Worm (Caenorhabditis elegans) whole organism, L1 larva: ENCODE measurements around the gene lgc-9.
A peak's percentile ranks its signal among the peaks of the same experiment; 100 is the strongest.

Source experiments
- C04F5.9 ChIP-seq: sonication (generic microtip); optimal IDR thresholded peaks from 2 replicates; lab custom pipeline; 2016; ENCODE audit warnings: missing genetic modification characterization, missing compliant biosample characterization
- C16A3.4 ChIP-seq: fragments of 150-350 bp; optimal IDR thresholded peaks from 2 replicates; lab custom pipeline; 2014; ENCODE audit warnings: missing biosample characterization, missing genetic modification characterization
- C34B4.2 ChIP-seq: sonication (generic microtip); optimal IDR thresholded peaks from 2 replicates; lab custom pipeline; 2017; ENCODE audit warnings: mild to moderate bottlenecking, missing genetic modification characterization, missing compliant biosample characterization
- F16B12.6 ChIP-seq: fragments of 150-350 bp; optimal IDR thresholded peaks from 2 replicates; lab custom pipeline; 2014; ENCODE audit warnings: missing biosample characterization, missing genetic modification characterization
- aha-1 ChIP-seq: fragments of 150-350 bp; optimal IDR thresholded peaks from 2 replicates; lab custom pipeline; 2014; ENCODE audit warnings: missing biosample characterization, missing genetic modification characterization
- alr-1 ChIP-seq: fragments of 200-800 bp; sonication (Bioruptor generic); optimal IDR thresholded peaks from 2 replicates; lab custom pipeline; 2018; ENCODE audit warnings: borderline replicate concordance, mild to moderate bottlenecking, missing genetic modification characterization, missing compliant biosample characterization
- aly-2 ChIP-seq: fragments of 150-350 bp; optimal IDR thresholded peaks from 2 replicates; lab custom pipeline; 2014; ENCODE audit warnings: missing biosample characterization, missing genetic modification characterization
- ama-1 ChIP-seq: fragments of 150-350 bp; optimal IDR thresholded peaks from 2 replicates; lab custom pipeline; 2014
- ceh-63 ChIP-seq: fragments of 200-800 bp; sonication (Bioruptor generic); optimal IDR thresholded peaks from 2 replicates; lab custom pipeline; 2018; ENCODE audit warnings: mild to moderate bottlenecking, missing genetic modification characterization, missing compliant biosample characterization
- ceh-8 ChIP-seq: fragments of 200-800 bp; sonication (Bioruptor generic); optimal IDR thresholded peaks from 2 replicates; lab custom pipeline; 2018; ENCODE audit warnings: mild to moderate bottlenecking, missing genetic modification characterization, moderate library complexity, missing compliant biosample characterization
- ceh-88 ChIP-seq: fragments of 200-800 bp; sonication (Bioruptor generic); IDR thresholded peaks from 2 replicates; pipeline ENCODE4 v1.3.6; 2022; ENCODE audit warnings: missing genetic modification characterization, missing compliant biosample characterization
- ces-1 ChIP-seq: fragments of 150-350 bp; optimal IDR thresholded peaks from 2 replicates; lab custom pipeline; 2014; ENCODE audit warnings: missing biosample characterization, missing genetic modification reagents, missing genetic modification characterization
- dpl-1 ChIP-seq, 3 experiments: fragments of 150-350 bp in 2 of 3; sonication (generic microtip) in 1 of 3; optimal IDR thresholded peaks; 2 replicates each; lab custom pipeline; 2014 to 2017; ENCODE audit warnings: missing biosample characterization in 3 of 3, missing genetic modification characterization in 3 of 3, missing genetic modification reagents in 3 of 3
- dsc-1 ChIP-seq: sonication (generic microtip); optimal IDR thresholded peaks from 2 replicates; lab custom pipeline; 2016; ENCODE audit warnings: mild to moderate bottlenecking, missing genetic modification characterization, missing compliant biosample characterization
- efl-3 ChIP-seq: fragments of 200-800 bp; sonication (Bioruptor generic); optimal IDR thresholded peaks from 2 replicates; lab custom pipeline; 2018; ENCODE audit warnings: mild to moderate bottlenecking, missing genetic modification characterization, missing compliant biosample characterization
- egl-27 ChIP-seq, 2 experiments: fragments of 150-350 bp in 1 of 2; sonication (generic microtip); optimal IDR thresholded peaks; 3 replicates each; lab custom pipeline; 2017 to 2018; ENCODE audit warnings: missing biosample characterization in 2 of 2, missing genetic modification characterization in 2 of 2, missing genetic modification reagents in 2 of 2
- elt-2 ChIP-seq: sonication (generic microtip); optimal IDR thresholded peaks from 2 replicates; lab custom pipeline; 2016; ENCODE audit warnings: missing genetic modification characterization, mild to moderate bottlenecking, inconsistent platforms, missing compliant biosample characterization, missing genetic modification reagents
- ets-5 ChIP-seq: fragments of 200-800 bp; sonication (Bioruptor generic); IDR thresholded peaks from 2 replicates; pipeline ENCODE4 v1.3.6; 2022; ENCODE audit warnings: missing genetic modification characterization, missing compliant biosample characterization
- hlh-4 ChIP-seq: sonication (generic microtip); optimal IDR thresholded peaks from 2 replicates; lab custom pipeline; 2016; ENCODE audit warnings: mild to moderate bottlenecking, missing genetic modification characterization, missing compliant biosample characterization
- irx-1 ChIP-seq: sonication (generic microtip); optimal IDR thresholded peaks from 2 replicates; lab custom pipeline; 2016; ENCODE audit warnings: missing genetic modification characterization, missing compliant biosample characterization
- jun-1 ChIP-seq: fragments of 150-350 bp; optimal IDR thresholded peaks from 2 replicates; lab custom pipeline; 2014; ENCODE audit warnings: missing biosample characterization, missing genetic modification reagents, missing genetic modification characterization
- lin-14 ChIP-seq: fragments of 200-800 bp; sonication (Bioruptor generic); optimal IDR thresholded peaks from 2 replicates; lab custom pipeline; 2018; ENCODE audit warnings: mild to moderate bottlenecking, missing genetic modification characterization, moderate library complexity, missing compliant biosample characterization
- lin-15B ChIP-seq: fragments of 150-350 bp; sonication (generic microtip); optimal IDR thresholded peaks from 3 replicates; lab custom pipeline; 2014; ENCODE audit warnings: missing biosample characterization, missing genetic modification characterization
- lsy-2 ChIP-seq, 2 experiments: fragments of 150-350 bp; optimal IDR thresholded peaks; 2 replicates each; lab custom pipeline; 2014; ENCODE audit warnings: missing biosample characterization in 2 of 2, missing genetic modification characterization in 2 of 2
- mab-9 ChIP-seq: fragments of 200-800 bp; sonication (Bioruptor generic); IDR thresholded peaks from 2 replicates; pipeline ENCODE4 v1.3.6; 2022; ENCODE audit warnings: missing genetic modification reagents, missing genetic modification characterization, missing compliant biosample characterization
- mdl-1 ChIP-seq, 2 experiments: fragments of 150-350 bp; optimal IDR thresholded peaks; 2 replicates each; lab custom pipeline; 2014 to 2017; ENCODE audit warnings: missing biosample characterization in 2 of 2, missing genetic modification characterization in 2 of 2, inconsistent platforms in 1 of 2
- mef-2 ChIP-seq: fragments of 150-350 bp; optimal IDR thresholded peaks from 2 replicates; lab custom pipeline; 2014; ENCODE audit warnings: missing biosample characterization, missing genetic modification characterization
- mep-1 ChIP-seq: fragments of 150-350 bp; optimal IDR thresholded peaks from 2 replicates; lab custom pipeline; 2014; ENCODE audit warnings: missing biosample characterization, missing genetic modification characterization
- nhr-19 ChIP-seq: fragments of 200-800 bp; sonication (Bioruptor generic); conservative IDR thresholded peaks from 2 replicates; pipeline ENCODE4 v1.3.6; 2022; ENCODE audit warnings: missing genetic modification characterization, missing compliant biosample characterization
- nhr-237 ChIP-seq: fragments of 150-350 bp; optimal IDR thresholded peaks from 2 replicates; lab custom pipeline; 2014; ENCODE audit warnings: missing biosample characterization, missing genetic modification characterization
- nhr-28 ChIP-seq: fragments of 150-350 bp; optimal IDR thresholded peaks from 2 replicates; lab custom pipeline; 2014; ENCODE audit warnings: missing biosample characterization, missing genetic modification characterization
- nhr-71 ChIP-seq: sonication (generic microtip); optimal IDR thresholded peaks from 2 replicates; lab custom pipeline; 2016; ENCODE audit warnings: mild to moderate bottlenecking, missing genetic modification characterization, moderate library complexity, missing compliant biosample characterization
- nhr-77 ChIP-seq: fragments of 150-350 bp; optimal IDR thresholded peaks from 2 replicates; lab custom pipeline; 2014; ENCODE audit warnings: missing biosample characterization, missing genetic modification characterization
- nhr-85 ChIP-seq: sonication (generic microtip); peaks from one replicate; lab custom pipeline; 2016; ENCODE audit warnings: missing genetic modification characterization, inconsistent platforms, missing compliant biosample characterization
- nhr-90 ChIP-seq: sonication (generic microtip); optimal IDR thresholded peaks from 2 replicates; lab custom pipeline; 2016; ENCODE audit warnings: mild to moderate bottlenecking, missing genetic modification characterization, missing compliant biosample characterization; ENCODE audit not compliant: poor library complexity
- pax-3 ChIP-seq: fragments of 200-800 bp; sonication (Bioruptor generic); optimal IDR thresholded peaks from 2 replicates; lab custom pipeline; 2018; ENCODE audit warnings: mild to moderate bottlenecking, missing genetic modification characterization, moderate library complexity, missing compliant biosample characterization
- pqm-1 ChIP-seq: sonication (generic microtip); optimal IDR thresholded peaks from 3 replicates; lab custom pipeline; 2017; ENCODE audit warnings: missing biosample characterization, missing genetic modification characterization
- rnt-1 ChIP-seq: sonication (generic microtip); optimal IDR thresholded peaks from 2 replicates; lab custom pipeline; 2016; ENCODE audit warnings: mild to moderate bottlenecking, missing genetic modification characterization, moderate library complexity, missing compliant biosample characterization
- snpc-4 ChIP-seq: fragments of 150-350 bp; optimal IDR thresholded peaks from 2 replicates; lab custom pipeline; 2014; ENCODE audit warnings: missing biosample characterization, missing genetic modification characterization
- sox-4 ChIP-seq: sonication (generic microtip); optimal IDR thresholded peaks from 2 replicates; lab custom pipeline; 2016; ENCODE audit warnings: missing genetic modification characterization, missing compliant biosample characterization
- sptf-1 ChIP-seq: fragments of 150-350 bp; optimal IDR thresholded peaks from 2 replicates; lab custom pipeline; 2014; ENCODE audit warnings: missing biosample characterization, missing genetic modification characterization
- swsn-7 ChIP-seq: sonication (generic microtip); optimal IDR thresholded peaks from 2 replicates; lab custom pipeline; 2016; ENCODE audit warnings: missing genetic modification characterization, missing compliant biosample characterization
- tlp-1 ChIP-seq: fragments of 150-350 bp; optimal IDR thresholded peaks from 2 replicates; lab custom pipeline; 2014; ENCODE audit warnings: missing biosample characterization, missing genetic modification characterization
- unc-130 ChIP-seq: fragments of 150-350 bp; optimal IDR thresholded peaks from 2 replicates; lab custom pipeline; 2017; ENCODE audit warnings: missing biosample characterization, missing genetic modification characterization, inconsistent platforms
- unc-30 ChIP-seq: sonication (generic microtip); optimal IDR thresholded peaks from 2 replicates; lab custom pipeline; 2017; ENCODE audit warnings: missing biosample characterization, missing genetic modification characterization
- unc-62 ChIP-seq: fragments of 150-350 bp; optimal IDR thresholded peaks from 2 replicates; lab custom pipeline; 2014; ENCODE audit warnings: missing biosample characterization, missing genetic modification reagents, missing genetic modification characterization
- unc-86 ChIP-seq: sonication (generic microtip); optimal IDR thresholded peaks from 2 replicates; lab custom pipeline; 2016; ENCODE audit warnings: missing genetic modification characterization, missing compliant biosample characterization
- vab-15 ChIP-seq: sonication (generic microtip); optimal IDR thresholded peaks from 2 replicates; lab custom pipeline; 2017; ENCODE audit warnings: missing genotype, mild to moderate bottlenecking, missing genetic modification characterization, missing compliant biosample characterization
- xbp-1 ChIP-seq: sonication (generic microtip); optimal IDR thresholded peaks from 2 replicates; lab custom pipeline; 2016; ENCODE audit warnings: missing genetic modification characterization, missing compliant biosample characterization
- zag-1 ChIP-seq: fragments of 150-350 bp; optimal IDR thresholded peaks from 2 replicates; lab custom pipeline; 2014; ENCODE audit warnings: missing biosample characterization, missing genetic modification characterization
- zip-4 ChIP-seq: fragments of 200-800 bp; sonication (Bioruptor generic); optimal IDR thresholded peaks from 2 replicates; lab custom pipeline; 2018; ENCODE audit warnings: mild to moderate bottlenecking, missing genetic modification characterization, moderate library complexity, missing compliant biosample characterization
- ztf-11 ChIP-seq, 2 experiments: sonication (generic microtip); optimal IDR thresholded peaks; 2 replicates each; lab custom pipeline; 2016 to 2017; ENCODE audit warnings: missing genetic modification characterization in 2 of 2, missing biosample characterization in 1 of 2, missing compliant biosample characterization in 1 of 2

lgc-9 gene

ce11 chrIV:3385337-3386215 lies 29.9 kb upstream of the lgc-9 start, which contains the start of gene mai-2 (continued):
- TF ChIP-seq C16A3.4 (tag; lab: Kevin White, UChicago) = peak; percentile 53
- TF ChIP-seq mep-1 (tag; lab: Kevin White, UChicago) = peak; percentile 49
- no peak for TF ChIP-seq tlp-1
- TF ChIP-seq nhr-85 (tag; lab: Kevin White, UChicago) = peak; percentile 63
- no peak for TF ChIP-seq zip-4 (GFP tag; lab: Kevin White, UChicago)
- peak; percentile 95 for TF ChIP-seq F16B12.6 (tag; lab: Kevin White, UChicago)
- peak; percentile 70 for TF ChIP-seq rnt-1 (tag; lab: Kevin White, UChicago)
- peak; percentile 48 for TF ChIP-seq ceh-8 (GFP tag; lab: Kevin White, UChicago)
- TF ChIP-seq aly-2 (tag; lab: Kevin White, UChicago) = peak; percentile 20
- peak; percentile 65 for TF ChIP-seq nhr-19 (GFP tag; lab: Robert Waterston, UW)
- peak; percentile 26 for TF ChIP-seq snpc-4 (tag; lab: Kevin White, UChicago)
- no peak for TF ChIP-seq ces-1 (GFP tag; lab: Kevin White, UChicago)
- TF ChIP-seq lsy-2 (tag; optimal IDR thresholded peaks at IDR 0.05; lab: Kevin White, UChicago) = peak; percentile 80 to 83
- TF ChIP-seq lin-14 (GFP tag; lab: Kevin White, UChicago) = peak; percentile 60
- no peak for TF ChIP-seq hlh-4 (tag; lab: Kevin White, UChicago)
- no peak for TF ChIP-seq ceh-63
- TF ChIP-seq vab-15 (tag; lab: Kevin White, UChicago) = no peak
- peak; percentile 77 for TF ChIP-seq unc-130 (tag; lab: Kevin White, UChicago)
- no peak for TF ChIP-seq mef-2 (tag; lab: Kevin White, UChicago)
- TF ChIP-seq xbp-1 = peak; percentile 65
- TF ChIP-seq elt-2 (tag; lab: Kevin White, UChicago) = peak; percentile 14
- TF ChIP-seq irx-1 (tag; lab: Kevin White, UChicago) = no peak
- TF ChIP-seq alr-1 (tag; lab: Kevin White, UChicago) = no peak
- peak; percentile 61 for TF ChIP-seq lin-15B (tag; lab: Kevin White, UChicago)
- no peak for TF ChIP-seq egl-27 (tag; optimal IDR thresholded peaks at IDR 0.05; lab: Kevin White, UChicago)
- TF ChIP-seq sox-4 (tag; lab: Kevin White, UChicago) = no peak
- TF ChIP-seq nhr-71 (tag; lab: Kevin White, UChicago) = peak; percentile 80
- TF ChIP-seq unc-86 = peak; percentile 60
- no peak for TF ChIP-seq sptf-1 (tag; lab: Kevin White, UChicago)
- peak; percentile 65 for TF ChIP-seq swsn-7 (tag; lab: Kevin White, UChicago)
- TF ChIP-seq ceh-88 (GFP tag; lab: Robert Waterston, UW) = peak; percentile 10; the same call in 1 of the 2 replicates
- no peak for TF ChIP-seq ets-5 (GFP tag; lab: Robert Waterston, UW)
- no peak for TF ChIP-seq unc-30 (tag; lab: Kevin White, UChicago)
- no peak for TF ChIP-seq mab-9
- TF ChIP-seq dsc-1 (tag; lab: Kevin White, UChicago) = peak; percentile 14
- peak; percentile 12 for TF ChIP-seq pax-3 (tag; lab: Kevin White, UChicago)
- no peak for TF ChIP-seq C34B4.2 (tag; lab: Kevin White, UChicago)
- TF ChIP-seq ama-1 (lab: Kevin White, UChicago) = no peak
- peak in 1 of 2 experiments; percentile 12 for TF ChIP-seq ztf-11 (tag; optimal IDR thresholded peaks at IDR 0.05; lab: Kevin White, UChicago)
- peak; percentile 45 for TF ChIP-seq nhr-77
- no peak for TF ChIP-seq pqm-1 (tag; lab: Kevin White, UChicago)
- no peak for TF ChIP-seq jun-1 (tag; lab: Kevin White, UChicago)
- TF ChIP-seq mdl-1 (tag; optimal IDR thresholded peaks at IDR 0.05; lab: Kevin White, UChicago) = peak in 1 of 2 experiments; percentile 45
- peak; percentile 41 for TF ChIP-seq nhr-90 (tag; lab: Kevin White, UChicago)
- peak; percentile 90 to 94 (median 91) for TF ChIP-seq dpl-1 (GFP tag; optimal IDR thresholded peaks at IDR 0.05; lab: Kevin White, UChicago)
- TF ChIP-seq zag-1 (tag; lab: Kevin White, UChicago) = no peak
- no peak for TF ChIP-seq C04F5.9 (tag; lab: Kevin White, UChicago)
- no peak for TF ChIP-seq unc-62 (GFP tag; lab: Kevin White, UChicago)
- no peak for TF ChIP-seq aha-1 (tag; lab: Kevin White, UChicago)
- TF ChIP-seq nhr-237 = no peak
- TF ChIP-seq nhr-28 (tag; lab: Kevin White, UChicago) = no peak
- no peak for TF ChIP-seq efl-3 (GFP tag; lab: Kevin White, UChicago)
